Worm (Caenorhabditis elegans): ENCODE results near the gene T02G5.15.

ce11 chrII:7139064-7139463 lies 54.9 kb downstream of the T02G5.15 start:
- TF ChIP-seq rcor-1 (GFP tag; IDR thresholded peaks at IDR 0.05), result no peak
- no peak for TF ChIP-seq snpc-4 (GFP tag; optimal IDR thresholded peaks at IDR 0.05)
- no peak for TF ChIP-seq snpc-4 (tag; optimal IDR thresholded peaks at IDR 0.05)
- no peak for TF ChIP-seq B0035.1 (tag; optimal IDR thresholded peaks at IDR 0.05)
- no peak for TF ChIP-seq ama-1 (optimal IDR thresholded peaks at IDR 0.05)
- TF ChIP-seq ama-1 (GFP tag; optimal IDR thresholded peaks at IDR 0.05), result no peak
- TF ChIP-seq C06A6.2 (GFP tag; conservative IDR thresholded peaks at IDR 0.05), result no peak
- TF ChIP-seq B0019.2 (GFP tag; conservative IDR thresholded peaks at IDR 0.05), result no peak
- TF ChIP-seq let-607 (tag; optimal IDR thresholded peaks at IDR 0.05), result no peak
- no peak for TF ChIP-seq hsf-1 (GFP tag; IDR thresholded peaks at IDR 0.05)
- TF ChIP-seq chd-7 (tag; optimal IDR thresholded peaks at IDR 0.05), result no peak
